Worm (Caenorhabditis elegans) whole organism, late embryonic: ENCODE results near the gene F27B10.1.

Source experiments
- C08G9.2 ChIP-seq: sonication (generic microtip); optimal IDR thresholded peaks from 2 replicates; lab custom pipeline; 2016; ENCODE audit warnings: mild to moderate bottlenecking, missing genetic modification characterization, moderate library complexity, missing compliant biosample characterization
- F13H6.1 ChIP-seq: sonication (generic microtip); optimal IDR thresholded peaks from 2 replicates; lab custom pipeline; 2016; ENCODE audit warnings: missing genetic modification characterization, missing compliant biosample characterization
- K09A11.1 ChIP-seq: sonication (generic microtip); optimal IDR thresholded peaks from 2 replicates; lab custom pipeline; 2017; ENCODE audit warnings: antibody characterized with exemption, mild to moderate bottlenecking, missing genetic modification characterization, missing compliant biosample characterization; ENCODE audit not compliant: insufficient read depth
- T23F11.4 ChIP-seq: fragments of 200-800 bp; sonication (Bioruptor generic); optimal IDR thresholded peaks from 2 replicates; lab custom pipeline; 2018; ENCODE audit warnings: mild to moderate bottlenecking, missing genetic modification characterization, missing compliant biosample characterization
- ahr-1 ChIP-seq: sonication (generic microtip); optimal IDR thresholded peaks from 2 replicates; lab custom pipeline; 2016; ENCODE audit warnings: missing genetic modification characterization, missing compliant biosample characterization
- ama-1 ChIP-seq: fragments of 150-350 bp; optimal IDR thresholded peaks from 2 replicates; lab custom pipeline; 2014
- ceh-14 ChIP-seq: sonication (generic microtip); optimal IDR thresholded peaks from 2 replicates; lab custom pipeline; 2016; ENCODE audit warnings: missing genotype, missing genetic modification characterization, missing compliant biosample characterization
- ceh-18 ChIP-seq: sonication (generic microtip); optimal IDR thresholded peaks from 2 replicates; lab custom pipeline; 2016; ENCODE audit warnings: missing genetic modification characterization, missing compliant biosample characterization
- ceh-30 ChIP-seq: fragments of 150-350 bp; optimal IDR thresholded peaks from 2 replicates; lab custom pipeline; 2014; ENCODE audit warnings: missing biosample characterization, missing genetic modification characterization
- ceh-31 ChIP-seq: sonication (generic microtip); optimal IDR thresholded peaks from 2 replicates; lab custom pipeline; 2016; ENCODE audit warnings: missing genetic modification characterization, missing compliant biosample characterization
- ceh-45 ChIP-seq: fragments of 200-800 bp; sonication (Bioruptor generic); IDR thresholded peaks from 2 replicates; pipeline ENCODE4 v1.3.6; 2022; ENCODE audit warnings: missing genetic modification reagents, missing genetic modification characterization, missing compliant biosample characterization
- ceh-48 ChIP-seq: sonication (generic microtip); optimal IDR thresholded peaks from 2 replicates; lab custom pipeline; 2016; ENCODE audit warnings: missing genetic modification characterization, inconsistent platforms, missing compliant biosample characterization
- ceh-6 ChIP-seq: fragments of 200-800 bp; sonication (Bioruptor generic); optimal IDR thresholded peaks from 2 replicates; lab custom pipeline; 2018; ENCODE audit warnings: mild to moderate bottlenecking, missing genetic modification characterization, missing compliant biosample characterization
- ceh-9 ChIP-seq: sonication (generic microtip); optimal IDR thresholded peaks from 2 replicates; lab custom pipeline; 2016; ENCODE audit warnings: mild to moderate bottlenecking, missing genetic modification characterization, inconsistent platforms, missing compliant biosample characterization
- elt-2 ChIP-seq: sonication (generic microtip); optimal IDR thresholded peaks from 2 replicates; lab custom pipeline; 2016; ENCODE audit warnings: missing genetic modification reagents, missing genetic modification characterization, missing compliant biosample characterization
- ets-4 ChIP-seq: sonication (generic microtip); optimal IDR thresholded peaks from 2 replicates; lab custom pipeline; 2016; ENCODE audit warnings: missing genetic modification characterization, missing compliant biosample characterization
- eyg-1 ChIP-seq: sonication (generic microtip); optimal IDR thresholded peaks from 2 replicates; lab custom pipeline; 2016; ENCODE audit warnings: missing genotype, missing genetic modification characterization, missing compliant biosample characterization
- fkh-10 ChIP-seq: fragments of 150-350 bp; optimal IDR thresholded peaks from 2 replicates; lab custom pipeline; 2014; ENCODE audit warnings: missing biosample characterization, missing genetic modification reagents, missing genetic modification characterization
- fkh-6 ChIP-seq: sonication (generic microtip); optimal IDR thresholded peaks from 2 replicates; lab custom pipeline; 2016; ENCODE audit warnings: missing genetic modification characterization, missing compliant biosample characterization
- gmeb-2 ChIP-seq: sonication (generic microtip); optimal IDR thresholded peaks from 2 replicates; lab custom pipeline; 2016; ENCODE audit warnings: missing genetic modification characterization, inconsistent platforms, missing compliant biosample characterization
- hlh-13 ChIP-seq: fragments of 200-800 bp; sonication (Bioruptor generic); optimal IDR thresholded peaks from 2 replicates; lab custom pipeline; 2018; ENCODE audit warnings: mild to moderate bottlenecking, missing genetic modification characterization, missing compliant biosample characterization
- hlh-30 ChIP-seq: sonication (generic microtip); optimal IDR thresholded peaks from 2 replicates; lab custom pipeline; 2017; ENCODE audit warnings: antibody characterized with exemption, missing genetic modification characterization, missing compliant biosample characterization; ENCODE audit not compliant: insufficient read depth
- hlh-6 ChIP-seq: sonication (generic microtip); optimal IDR thresholded peaks from 2 replicates; lab custom pipeline; 2016; ENCODE audit warnings: missing genotype, missing genetic modification characterization, missing compliant biosample characterization
- lim-6 ChIP-seq: sonication (generic microtip); optimal IDR thresholded peaks from 2 replicates; lab custom pipeline; 2016; ENCODE audit warnings: missing genetic modification characterization, missing compliant biosample characterization
- lin-11 ChIP-seq: fragments of 200-800 bp; sonication (Bioruptor generic); optimal IDR thresholded peaks from 2 replicates; lab custom pipeline; 2018; ENCODE audit warnings: mild to moderate bottlenecking, missing genetic modification characterization, missing compliant biosample characterization
- nfya-1 ChIP-seq: sonication (generic microtip); optimal IDR thresholded peaks from 2 replicates; lab custom pipeline; 2017; ENCODE audit warnings: missing genetic modification characterization, mild to moderate bottlenecking, missing compliant biosample characterization, antibody characterized with exemption, moderate library complexity
- nhr-232 ChIP-seq: sonication (generic microtip); optimal IDR thresholded peaks from 2 replicates; lab custom pipeline; 2016; ENCODE audit warnings: missing genetic modification characterization, missing compliant biosample characterization
- odd-2 ChIP-seq: sonication (generic microtip); optimal IDR thresholded peaks from 2 replicates; lab custom pipeline; 2017; ENCODE audit warnings: antibody characterized with exemption, mild to moderate bottlenecking, missing genetic modification characterization, missing compliant biosample characterization
- pag-3 ChIP-seq: sonication (generic microtip); optimal IDR thresholded peaks from 2 replicates; lab custom pipeline; 2016; ENCODE audit warnings: missing compliant biosample characterization, missing genetic modification characterization, borderline replicate concordance
- pax-1 ChIP-seq: fragments of 150-350 bp; optimal IDR thresholded peaks from 2 replicates; lab custom pipeline; 2014; ENCODE audit warnings: missing biosample characterization, missing genetic modification characterization
- pros-1 ChIP-seq: fragments of 150-350 bp; optimal IDR thresholded peaks from 2 replicates; lab custom pipeline; 2014; ENCODE audit warnings: missing biosample characterization, missing genetic modification reagents, missing genetic modification characterization
- rnt-1 ChIP-seq: sonication (generic microtip); optimal IDR thresholded peaks from 2 replicates; lab custom pipeline; 2016; ENCODE audit warnings: missing genetic modification characterization, missing compliant biosample characterization
- sdc-2 ChIP-seq: sonication (generic microtip); optimal IDR thresholded peaks from 2 replicates; lab custom pipeline; 2016; ENCODE audit warnings: missing genotype, missing genetic modification characterization, missing compliant biosample characterization
- sox-2 ChIP-seq: fragments of 200-800 bp; sonication (Bioruptor generic); IDR thresholded peaks from 2 replicates; pipeline ENCODE4 v1.3.6; 2022; ENCODE audit warnings: missing genetic modification reagents, missing genetic modification characterization, missing compliant biosample characterization
- syd-9 ChIP-seq: sonication (generic microtip); optimal IDR thresholded peaks from 2 replicates; lab custom pipeline; 2016; ENCODE audit warnings: mild to moderate bottlenecking, missing genetic modification characterization, moderate library complexity, missing compliant biosample characterization
- tbx-2 ChIP-seq: sonication (generic microtip); optimal IDR thresholded peaks from 2 replicates; lab custom pipeline; 2016; ENCODE audit warnings: missing genetic modification characterization, missing compliant biosample characterization
- ttx-3 ChIP-seq: sonication (generic microtip); optimal IDR thresholded peaks from 2 replicates; lab custom pipeline; 2016; ENCODE audit warnings: missing genetic modification reagents, missing genetic modification characterization, missing compliant biosample characterization
- unc-42 ChIP-seq: sonication (generic microtip); optimal IDR thresholded peaks from 2 replicates; lab custom pipeline; 2016; ENCODE audit warnings: missing genotype, missing genetic modification characterization, missing compliant biosample characterization
- unc-55 ChIP-seq: sonication (generic microtip); optimal IDR thresholded peaks from 2 replicates; lab custom pipeline; 2017; ENCODE audit warnings: missing biosample characterization, missing genetic modification reagents, missing genetic modification characterization
- unc-86 ChIP-seq: sonication (generic microtip); optimal IDR thresholded peaks from 2 replicates; lab custom pipeline; 2016; ENCODE audit warnings: missing genetic modification characterization, missing compliant biosample characterization
- zip-5 ChIP-seq: sonication (generic microtip); optimal IDR thresholded peaks from 2 replicates; lab custom pipeline; 2016; ENCODE audit warnings: missing genetic modification characterization, missing compliant biosample characterization

Gene F27B10.1

DNA sequence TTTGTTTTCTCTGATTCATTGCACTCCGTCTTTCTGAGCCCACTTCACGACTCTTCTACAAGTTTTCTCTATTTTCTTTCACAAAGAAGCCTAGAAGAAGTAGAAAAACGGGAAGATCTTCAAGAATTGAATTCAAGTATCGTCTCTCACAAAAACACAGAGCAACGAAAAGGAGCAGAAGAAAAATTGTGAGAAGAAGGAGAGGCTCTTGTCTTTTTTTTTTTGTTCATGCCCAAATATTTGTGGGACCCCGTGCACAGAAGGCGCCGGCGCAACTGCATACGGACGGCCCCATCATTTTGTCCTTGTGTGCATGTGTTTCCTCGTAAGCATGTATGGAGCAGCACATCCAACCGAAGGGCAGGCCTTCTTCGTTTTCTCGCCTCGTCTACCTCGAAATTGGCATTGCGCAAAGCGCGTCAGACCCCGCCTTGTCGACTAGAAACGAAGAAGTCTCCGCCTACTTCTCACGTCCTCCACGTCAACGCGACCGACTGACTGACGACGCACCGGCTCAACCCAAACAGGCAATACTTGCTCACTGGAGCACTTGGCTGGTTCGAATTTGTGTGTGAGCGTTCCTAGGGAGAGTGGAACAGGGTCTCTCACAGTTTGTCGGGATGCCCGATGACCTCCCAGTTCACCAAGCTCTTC, 34.2 kb downstream of the F27B10.1 start:
- TF ChIP-seq tbx-2 (tag; lab: Kevin White, UChicago) (no peak), zip-5 (tag; lab: Kevin White, UChicago) (no peak), sdc-2 (tag; lab: Kevin White, UChicago) (no peak), ahr-1 (tag; lab: Kevin White, UChicago) (no peak), unc-42 (tag; lab: Kevin White, UChicago) (peak; percentile 37), odd-2 (tag; lab: Kevin White, UChicago) (no peak), hlh-6 (tag; lab: Kevin White, UChicago) (peak; percentile 34), hlh-13 (no peak)

DNA sequence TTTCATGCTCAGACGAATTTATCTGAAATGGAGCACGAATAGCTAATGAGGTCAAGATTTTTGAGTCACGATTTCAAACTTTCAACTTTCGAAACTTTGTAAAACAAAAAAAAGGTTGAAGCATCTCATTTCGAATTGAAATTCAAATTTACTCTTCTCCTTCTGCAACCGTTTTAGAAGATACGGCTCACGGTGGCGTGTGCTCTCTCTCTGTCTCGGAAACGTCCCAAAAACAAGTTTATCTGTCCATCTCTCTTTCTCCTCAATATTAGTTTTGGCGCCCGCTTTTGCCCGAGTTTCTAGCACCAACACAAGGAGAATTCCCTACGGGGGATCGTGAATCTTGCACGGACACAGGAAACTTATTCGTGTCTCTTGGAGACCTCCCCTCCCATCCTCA, 38.0 kb downstream of the F27B10.1 start:
- TF ChIP-seq ttx-3 (tag; lab: Kevin White, UChicago), result no peak
- TF ChIP-seq ceh-9 (tag; lab: Kevin White, UChicago), result no peak
- peak; percentile 71 for TF ChIP-seq unc-42 (tag; lab: Kevin White, UChicago)
- TF ChIP-seq, all 69 proteins: peak for 1

DNA sequence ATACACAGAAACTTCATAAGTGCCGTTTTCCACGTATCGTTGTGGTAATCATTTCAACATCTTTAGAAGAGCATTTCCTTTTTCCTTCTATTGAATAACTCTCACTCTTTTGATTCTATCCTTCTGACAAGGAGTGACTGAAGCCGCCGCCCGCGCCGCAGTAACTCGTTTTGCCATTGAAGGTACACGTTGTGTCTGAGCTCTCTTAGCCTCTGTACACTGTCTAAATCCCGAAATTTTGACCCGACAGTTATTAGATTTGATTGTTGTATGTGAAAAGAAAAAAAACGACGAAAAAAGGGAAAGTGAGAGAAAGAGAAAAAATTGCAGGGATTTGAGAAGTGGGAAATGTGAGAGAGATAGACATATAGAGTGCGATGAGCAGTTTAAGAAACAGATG, 38.9 kb downstream of the F27B10.1 start:
- TF ChIP-seq unc-42 (tag; lab: Kevin White, UChicago) (peak; percentile 96), ceh-31 (tag; lab: Kevin White, UChicago) (no peak), nhr-232 (tag; lab: Kevin White, UChicago) (no peak), fkh-10 (GFP tag; lab: Kevin White, UChicago) (peak; percentile 10), hlh-13 (no peak)
- TF ChIP-seq, all 69 proteins: peak for 2

DNA sequence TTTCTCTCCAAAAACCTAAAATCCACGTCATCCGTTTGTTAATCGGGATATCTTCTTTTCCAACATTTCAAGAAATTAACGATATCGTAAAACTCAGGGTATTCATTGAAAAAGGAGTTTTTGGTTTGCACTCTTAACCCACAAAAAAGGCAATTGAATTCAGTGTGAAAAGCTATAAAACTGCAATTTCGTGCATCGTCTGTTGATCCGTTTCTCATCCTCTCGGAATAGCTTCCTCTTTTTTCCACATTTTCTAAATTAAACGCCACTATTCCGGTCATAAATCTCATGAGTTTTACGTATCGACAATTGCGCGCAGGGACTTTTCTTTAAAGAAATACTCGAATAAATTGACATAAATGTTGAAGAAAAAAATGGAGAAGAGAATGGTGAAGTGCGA, 39.8 kb downstream of the F27B10.1 start:
- TF ChIP-seq T23F11.4, result no peak
- no peak for TF ChIP-seq pag-3 (tag; lab: Kevin White, UChicago)
- no peak for TF ChIP-seq ama-1
- TF ChIP-seq ahr-1 (tag; lab: Kevin White, UChicago), result no peak
- no peak for TF ChIP-seq ceh-45 (GFP tag; lab: Robert Waterston, UW)
- TF ChIP-seq eyg-1 (tag; lab: Kevin White, UChicago), result no peak
- TF ChIP-seq lim-6 (tag; lab: Kevin White, UChicago), result no peak
- no peak for TF ChIP-seq unc-55 (GFP tag; lab: Kevin White, UChicago)
- no peak for TF ChIP-seq unc-86 (tag; lab: Kevin White, UChicago)
- TF ChIP-seq ceh-18 (tag; lab: Kevin White, UChicago), result no peak
- TF ChIP-seq syd-9 (tag; lab: Kevin White, UChicago), result no peak
- TF ChIP-seq sox-2 (GFP tag; lab: Robert Waterston, UW), result no peak
- TF ChIP-seq ceh-48 (tag; lab: Kevin White, UChicago), result no peak
- TF ChIP-seq pax-1, result no peak
- TF ChIP-seq fkh-6 (tag; lab: Kevin White, UChicago), result no peak
- TF ChIP-seq unc-42 (tag; lab: Kevin White, UChicago), result no peak

DNA sequence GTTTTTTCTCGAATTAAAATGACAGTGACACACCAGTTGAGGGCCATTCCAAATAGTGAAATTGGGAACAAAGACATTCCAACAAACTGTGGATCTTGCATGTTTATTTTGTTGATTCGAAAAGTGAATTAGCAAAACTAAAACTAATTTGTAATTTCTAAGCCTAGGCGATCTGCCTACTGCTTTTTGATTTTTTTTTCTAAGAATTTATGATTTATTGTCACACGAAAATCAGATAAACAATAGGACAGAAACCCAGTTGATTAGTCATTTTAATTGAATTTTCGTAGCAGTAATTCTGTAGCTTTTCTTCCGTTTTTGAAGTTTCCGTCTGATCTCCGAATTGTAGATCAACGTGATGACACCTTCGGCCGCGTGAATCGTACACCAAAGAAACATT, 46.4 kb downstream of the F27B10.1 start, which contains the start of gene srx-33:
Gene srx-33 (minus strand): TSS at position 101 of the 400 bp plus-strand sequence.
- TF ChIP-seq unc-42 (tag; lab: Kevin White, UChicago) (no peak), pros-1 (tag; lab: Kevin White, UChicago) (no peak), K09A11.1 (tag; lab: Kevin White, UChicago) (no peak), odd-2 (tag; lab: Kevin White, UChicago) (no peak), ceh-14 (tag; lab: Kevin White, UChicago) (no peak), elt-2 (tag; lab: Kevin White, UChicago) (no peak), gmeb-2 (tag; lab: Kevin White, UChicago) (no peak), lin-11 (tag; lab: Kevin White, UChicago) (no peak), C08G9.2 (no peak), F13H6.1 (tag; lab: Kevin White, UChicago) (no peak), rnt-1 (tag; lab: Kevin White, UChicago) (no peak), T23F11.4 (no peak), sdc-2 (tag; lab: Kevin White, UChicago) (no peak), ets-4 (tag; lab: Kevin White, UChicago) (no peak), hlh-30 (tag; lab: Kevin White, UChicago) (no peak), ceh-30 (tag; lab: Kevin White, UChicago) (no peak), ceh-6 (GFP tag; lab: Kevin White, UChicago) (no peak), nfya-1 (tag; lab: Kevin White, UChicago) (no peak), pag-3 (tag; lab: Kevin White, UChicago) (no peak)
